Worm (Caenorhabditis elegans): ENCODE data around the gene F47C12.7.

ce11 chrIV:4030917-4031599, 35.8 kb upstream of the F47C12.7 start:
- TF ChIP-seq elt-1 (tag; optimal IDR thresholded peaks at IDR 0.05; ENCODE audit: borderline replicate concordance, insufficient read depth) (no peak), snpc-4 (tag; optimal IDR thresholded peaks at IDR 0.05) (no peak), blmp-1 (tag; optimal IDR thresholded peaks at IDR 0.05) (no peak), unc-39 (tag; optimal IDR thresholded peaks at IDR 0.05) (no peak), cnd-1 (tag; optimal IDR thresholded peaks at IDR 0.05) (no peak), nhr-76 (tag; optimal IDR thresholded peaks at IDR 0.05) (no peak), ceh-39 (tag; optimal IDR thresholded peaks at IDR 0.05) (no peak), mep-1 (tag; optimal IDR thresholded peaks at IDR 0.05) (no peak), nhr-237 (tag; optimal IDR thresholded peaks at IDR 0.05) (no peak), ham-2 (GFP tag; optimal IDR thresholded peaks at IDR 0.05) (no peak), nhr-28 (tag; optimal IDR thresholded peaks at IDR 0.05) (no peak), ces-1 (GFP tag; optimal IDR thresholded peaks at IDR 0.05) (no peak), lsy-2 (tag; optimal IDR thresholded peaks at IDR 0.05) (no peak)

Data from whole organism, mixed stage, embryonic.